Worm (Caenorhabditis elegans) whole organism, young adult: ENCODE data around the gene mboa-1.

Experiments used
- B0261.1 ChIP-seq: sonication (generic microtip); optimal IDR thresholded peaks from 2 replicates; lab custom pipeline; 2016; ENCODE audit warnings: mild to moderate bottlenecking, missing genetic modification characterization, moderate library complexity, missing compliant biosample characterization
- B0336.3 ChIP-seq: fragments of 200-800 bp; sonication (Bioruptor generic); IDR thresholded peaks from 2 replicates; pipeline ENCODE4 v1.3.6; 2022; ENCODE audit warnings: missing genetic modification characterization, missing compliant biosample characterization
- D2030.7 ChIP-seq: fragments of 200-800 bp; sonication (Bioruptor generic); IDR thresholded peaks from 2 replicates; pipeline ENCODE4 v1.3.6; 2022; ENCODE audit warnings: missing genetic modification reagents, missing genetic modification characterization, missing compliant biosample characterization
- F23B12.7 ChIP-seq: sonication (generic microtip); optimal IDR thresholded peaks from 2 replicates; lab custom pipeline; 2017; ENCODE audit warnings: missing genetic modification characterization, mild to moderate bottlenecking, missing compliant biosample characterization, antibody characterized with exemption, moderate library complexity; ENCODE audit not compliant: insufficient read depth
- F57A8.1 ChIP-seq: fragments of 200-800 bp; sonication (Bioruptor generic); optimal IDR thresholded peaks from 2 replicates; lab custom pipeline; 2018; ENCODE audit warnings: mild to moderate bottlenecking, missing genetic modification characterization, moderate library complexity, missing compliant biosample characterization
- Y56A3A.18 ChIP-seq: fragments of 200-800 bp; sonication (Bioruptor generic); IDR thresholded peaks from 2 replicates; pipeline ENCODE4 v1.3.6; 2022; ENCODE audit warnings: missing genetic modification reagents, missing genetic modification characterization, missing compliant biosample characterization
- aptf-3 ChIP-seq: fragments of 200-800 bp; sonication (Bioruptor generic); IDR thresholded peaks from 2 replicates; pipeline ENCODE4 v1.3.6; 2022; ENCODE audit warnings: missing genetic modification characterization, missing compliant biosample characterization
- bed-2 ChIP-seq: fragments of 200-800 bp; sonication (Bioruptor generic); IDR thresholded peaks from 2 replicates; pipeline ENCODE4 v1.3.6; 2022; ENCODE audit warnings: missing genetic modification reagents, missing genetic modification characterization, missing compliant biosample characterization
- ceh-40 ChIP-seq: fragments of 200-800 bp; sonication (Bioruptor generic); IDR thresholded peaks from 2 replicates; pipeline ENCODE4 v1.3.6; 2022; ENCODE audit warnings: missing genetic modification characterization, missing compliant biosample characterization
- die-1 ChIP-seq: sonication (generic microtip); optimal IDR thresholded peaks from 2 replicates; lab custom pipeline; 2016; ENCODE audit warnings: missing genotype, mild to moderate bottlenecking, missing genetic modification characterization, missing compliant biosample characterization
- efl-1 ChIP-seq: fragments of 150-350 bp; optimal IDR thresholded peaks from 2 replicates; lab custom pipeline; 2014; ENCODE audit warnings: missing biosample characterization, missing genetic modification reagents, missing genetic modification characterization
- egrh-3 ChIP-seq: fragments of 200-800 bp; sonication (Bioruptor generic); IDR thresholded peaks from 2 replicates; pipeline ENCODE4 v1.3.6; 2022; ENCODE audit warnings: missing genetic modification reagents, missing genetic modification characterization, missing compliant biosample characterization
- him-1 ChIP-seq: sonication (generic microtip); optimal IDR thresholded peaks from 2 replicates; lab custom pipeline; 2016; ENCODE audit warnings: missing genotype, missing genetic modification reagents, missing genetic modification characterization, missing compliant biosample characterization
- hlh-12 ChIP-seq: sonication (generic microtip); optimal IDR thresholded peaks from 2 replicates; lab custom pipeline; 2016; ENCODE audit warnings: missing genetic modification characterization, missing compliant biosample characterization
- hmg-1.2 ChIP-seq: fragments of 200-800 bp; sonication (Bioruptor generic); IDR thresholded peaks from 2 replicates; pipeline ENCODE4 v1.3.6; 2022; ENCODE audit warnings: missing genetic modification reagents, missing genetic modification characterization, missing compliant biosample characterization
- let-607 ChIP-seq, 2 experiments: fragments of 200-800 bp in 1 of 2; sonication (Bioruptor generic) in 1 of 2; sonication (generic microtip) in 1 of 2; optimal IDR thresholded peaks; 2 replicates each; lab custom pipeline; 2016 to 2018; ENCODE audit warnings: mild to moderate bottlenecking in 2 of 2, missing compliant biosample characterization in 2 of 2, missing genetic modification characterization in 2 of 2, moderate library complexity in 2 of 2, missing genotype in 1 of 2
- lin-26 ChIP-seq: fragments of 200-800 bp; sonication (Bioruptor generic); IDR thresholded peaks from 2 replicates; pipeline ENCODE4 v1.3.6; 2022; ENCODE audit warnings: missing genetic modification reagents, missing genetic modification characterization, missing compliant biosample characterization
- lin-35 ChIP-seq, 3 experiments: fragments of 150-350 bp in 2 of 3; sonication (generic microtip) in 1 of 3; optimal IDR thresholded peaks; 2 replicates each; lab custom pipeline; 2014 to 2018; ENCODE audit warnings: missing biosample characterization in 3 of 3, missing genetic modification characterization in 3 of 3, missing genetic modification reagents in 3 of 3
- madf-10 ChIP-seq: sonication (generic microtip); optimal IDR thresholded peaks from 2 replicates; lab custom pipeline; 2016; ENCODE audit warnings: mild to moderate bottlenecking, missing genetic modification characterization, missing compliant biosample characterization
- madf-6 ChIP-seq: fragments of 200-800 bp; sonication (Bioruptor generic); IDR thresholded peaks from 2 replicates; pipeline ENCODE4 v1.3.6; 2022; ENCODE audit warnings: missing genetic modification reagents, missing genetic modification characterization, missing compliant biosample characterization
- madf-8 ChIP-seq: fragments of 200-800 bp; sonication (Bioruptor generic); conservative IDR thresholded peaks from 2 replicates; pipeline ENCODE4 v1.3.6; 2022; ENCODE audit warnings: missing genetic modification reagents, missing genetic modification characterization, missing compliant biosample characterization
- mcd-1 ChIP-seq: fragments of 200-800 bp; sonication (Bioruptor generic); IDR thresholded peaks from 2 replicates; pipeline ENCODE4 v1.3.6; 2022; ENCODE audit warnings: missing genetic modification reagents, missing genetic modification characterization, missing compliant biosample characterization
- mes-4 ChIP-seq: sonication (generic microtip); optimal IDR thresholded peaks from 2 replicates; lab custom pipeline; 2016; ENCODE audit warnings: missing genotype, missing genetic modification characterization, missing compliant biosample characterization
- nfya-2 ChIP-seq: fragments of 200-800 bp; sonication (Bioruptor generic); IDR thresholded peaks from 2 replicates; pipeline ENCODE4 v1.3.6; 2022; ENCODE audit warnings: missing genetic modification reagents, missing genetic modification characterization, missing compliant biosample characterization
- nfyb-1 ChIP-seq: fragments of 200-800 bp; sonication (Bioruptor generic); IDR thresholded peaks from 2 replicates; pipeline ENCODE4 v1.3.6; 2022; ENCODE audit warnings: missing genetic modification reagents, missing genetic modification characterization, missing compliant biosample characterization
- nhr-120 ChIP-seq: fragments of 200-800 bp; sonication (Bioruptor generic); IDR thresholded peaks from 2 replicates; pipeline ENCODE4 v1.3.6; 2022; ENCODE audit warnings: missing genetic modification characterization, missing compliant biosample characterization
- nhr-90 ChIP-seq: sonication (generic microtip); optimal IDR thresholded peaks from 2 replicates; lab custom pipeline; 2016; ENCODE audit warnings: missing genotype, mild to moderate bottlenecking, missing genetic modification characterization, missing compliant biosample characterization
- pbrm-1 ChIP-seq: fragments of 200-800 bp; sonication (Bioruptor generic); IDR thresholded peaks from 2 replicates; pipeline ENCODE4 v1.3.6; 2022; ENCODE audit warnings: missing genetic modification reagents, missing genetic modification characterization, missing compliant biosample characterization
- rpc-1 ChIP-seq, 2 experiments: fragments of 150-350 bp in 1 of 2; sonication (generic microtip) in 1 of 2; optimal IDR thresholded peaks; 2 replicates each; lab custom pipeline; 2014 to 2018; ENCODE audit warnings: missing biosample characterization in 1 of 2, missing genetic modification characterization in 1 of 2, missing genetic modification reagents in 1 of 2, missing genotype in 1 of 2
- snpc-1.1 ChIP-seq: sonication (generic microtip); optimal IDR thresholded peaks from 2 replicates; lab custom pipeline; 2017; ENCODE audit warnings: missing genetic modification characterization, mild to moderate bottlenecking, missing compliant biosample characterization, antibody characterized with exemption, moderate library complexity, missing genotype, missing genetic modification reagents; ENCODE audit not compliant: insufficient read depth
- snpc-1.3 ChIP-seq: sonication (generic microtip); optimal IDR thresholded peaks from 2 replicates; lab custom pipeline; 2017; ENCODE audit warnings: missing genetic modification characterization, mild to moderate bottlenecking, missing compliant biosample characterization, antibody characterized with exemption, moderate library complexity, missing genotype, missing genetic modification reagents; ENCODE audit not compliant: insufficient read depth
- snpc-4 ChIP-seq, 5 experiments: fragments of 150-350 bp in 1 of 5; sonication (generic microtip) in 4 of 5; optimal IDR thresholded peaks; 2 replicates each; lab custom pipeline; 2014 to 2018; ENCODE audit warnings: missing genetic modification characterization in 5 of 5, missing biosample characterization in 3 of 5, antibody characterized with exemption in 2 of 5, mild to moderate bottlenecking in 2 of 5, missing compliant biosample characterization in 2 of 5, missing genotype in 2 of 5, moderate library complexity in 2 of 5, missing genetic modification reagents in 1 of 5
- tbp1 ChIP-seq: fragments of 200-800 bp; sonication (Bioruptor generic); optimal IDR thresholded peaks from 2 replicates; lab custom pipeline; 2018; ENCODE audit warnings: mild to moderate bottlenecking, missing genetic modification characterization, missing compliant biosample characterization
- unc-62 ChIP-seq: fragments of 150-350 bp; optimal IDR thresholded peaks from 2 replicates; lab custom pipeline; 2014; ENCODE audit warnings: missing biosample characterization, missing genetic modification reagents, missing genetic modification characterization
- zfh-2 ChIP-seq: fragments of 200-800 bp; sonication (Bioruptor generic); conservative IDR thresholded peaks from 2 replicates; pipeline ENCODE4 v1.3.6; 2022; ENCODE audit warnings: missing genetic modification reagents, missing genetic modification characterization, missing compliant biosample characterization
- zim-3 ChIP-seq: sonication (generic microtip); optimal IDR thresholded peaks from 2 replicates; lab custom pipeline; 2017; ENCODE audit warnings: mild to moderate bottlenecking, missing genetic modification characterization, moderate library complexity, missing compliant biosample characterization
- ztf-18 ChIP-seq: sonication (generic microtip); optimal IDR thresholded peaks from 2 replicates; lab custom pipeline; 2016; ENCODE audit warnings: missing genotype, mild to moderate bottlenecking, missing genetic modification characterization, missing compliant biosample characterization
- ztf-25 ChIP-seq: fragments of 200-800 bp; sonication (Bioruptor generic); IDR thresholded peaks from 2 replicates; pipeline ENCODE4 v1.3.6; 2022; ENCODE audit warnings: missing genetic modification reagents, missing genetic modification characterization, missing compliant biosample characterization
- ztf-28 ChIP-seq: fragments of 200-800 bp; sonication (Bioruptor generic); IDR thresholded peaks from 2 replicates; pipeline ENCODE4 v1.3.6; 2022; ENCODE audit warnings: missing genetic modification reagents, missing genetic modification characterization, missing compliant biosample characterization

mboa-1 gene

DNA sequence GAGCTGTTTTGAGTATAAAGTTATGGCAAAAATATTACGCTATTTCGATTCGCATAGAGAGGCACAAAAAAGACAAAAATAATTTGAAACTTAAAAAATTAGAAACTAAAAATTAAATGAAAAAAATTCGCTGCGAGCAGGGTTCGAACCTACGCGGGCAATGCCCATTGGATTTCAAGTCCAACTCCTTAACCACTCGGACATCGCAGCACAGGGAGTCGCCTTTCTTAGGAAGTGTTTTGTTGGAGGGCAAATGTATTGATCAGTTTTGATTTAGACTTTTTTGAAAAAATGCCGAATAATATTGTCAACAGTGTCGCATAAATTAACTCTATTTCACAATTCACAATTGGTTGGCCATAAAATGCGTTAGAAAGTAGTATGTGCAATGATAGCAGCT is 11.9 kb downstream of the mboa-1 start:
- TF ChIP-seq B0336.3 (GFP tag; lab: Robert Waterston, UW) (no peak), Y56A3A.18 (GFP tag; lab: Robert Waterston, UW) (no peak), pbrm-1 (peak; percentile 67; the same call in 1 of the 2 replicates), tbp1 (peak; percentile 88), F23B12.7 (tag; lab: Kevin White, UChicago) (peak; percentile 18), mcd-1 (0 out of 2 replicates have a peak, but pooled peaks have one; percentile 9), unc-62 (GFP tag; lab: Kevin White, UChicago) (no peak), hmg-1.2 (GFP tag; lab: Robert Waterston, UW) (peak; percentile 42; the same call in 1 of the 2 replicates), D2030.7 (GFP tag; lab: Robert Waterston, UW) (peak; percentile 47; the same call in 1 of the 2 replicates), madf-6 (GFP tag; lab: Robert Waterston, UW) (no peak), die-1 (tag; lab: Kevin White, UChicago) (peak; percentile 51), rpc-1 (optimal IDR thresholded peaks at IDR 0.05; lab: Kevin White, UChicago) (peak; percentile 58), rpc-1 (tag; optimal IDR thresholded peaks at IDR 0.05; lab: Kevin White, UChicago) (peak; percentile 79), ztf-25 (GFP tag; lab: Robert Waterston, UW) (0 out of 2 replicates have a peak, but pooled peaks have one; percentile 17), nhr-90 (peak; percentile 16), B0261.1 (tag; lab: Kevin White, UChicago) (peak; percentile 69), snpc-4 (GFP tag; optimal IDR thresholded peaks at IDR 0.05; lab: Kevin White, UChicago) (no peak), snpc-4 (tag; optimal IDR thresholded peaks at IDR 0.05; lab: Kevin White, UChicago) (peak in 1 of 4 experiments; percentile 60), lin-26 (GFP tag; lab: Robert Waterston, UW) (peak; percentile 73), snpc-1.1 (peak; percentile 23), snpc-1.3 (tag; lab: Kevin White, UChicago) (peak; percentile 0), mes-4 (peak; percentile 29), F57A8.1 (GFP tag; lab: Kevin White, UChicago) (no peak)

DNA sequence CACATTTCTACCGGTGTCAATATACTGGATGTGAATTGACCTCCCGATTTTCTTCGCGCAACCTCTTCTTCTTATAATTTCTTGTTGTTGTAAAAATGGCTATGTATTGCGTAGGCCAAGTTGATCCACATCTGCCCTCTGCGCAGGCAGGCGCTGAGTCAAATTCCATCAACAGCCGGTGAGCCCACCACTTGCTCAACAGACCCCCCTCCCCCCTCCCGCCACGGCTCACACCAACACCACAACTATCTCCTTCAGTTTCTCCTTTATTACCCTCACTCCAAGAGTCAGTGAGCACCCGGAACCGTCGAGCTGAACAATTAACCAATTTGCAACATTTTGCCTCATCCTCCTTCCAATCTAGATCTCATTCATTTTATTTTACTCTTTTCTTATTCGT is 13.7 kb downstream of the mboa-1 start:
- TF ChIP-seq hmg-1.2 (GFP tag; lab: Robert Waterston, UW) (no peak), zfh-2 (GFP tag; lab: Robert Waterston, UW) (peak; percentile 70), aptf-3 (GFP tag; lab: Robert Waterston, UW) (no peak), madf-10 (tag; lab: Kevin White, UChicago) (no peak), bed-2 (no peak), Y56A3A.18 (GFP tag; lab: Robert Waterston, UW) (no peak), let-607 (tag; optimal IDR thresholded peaks at IDR 0.05; lab: Kevin White, UChicago) (no peak), madf-8 (GFP tag; lab: Robert Waterston, UW) (no peak), tbp1 (no peak), nhr-120 (GFP tag; lab: Robert Waterston, UW) (0 out of 2 replicates have a peak, but pooled peaks have one; percentile 12)

DNA sequence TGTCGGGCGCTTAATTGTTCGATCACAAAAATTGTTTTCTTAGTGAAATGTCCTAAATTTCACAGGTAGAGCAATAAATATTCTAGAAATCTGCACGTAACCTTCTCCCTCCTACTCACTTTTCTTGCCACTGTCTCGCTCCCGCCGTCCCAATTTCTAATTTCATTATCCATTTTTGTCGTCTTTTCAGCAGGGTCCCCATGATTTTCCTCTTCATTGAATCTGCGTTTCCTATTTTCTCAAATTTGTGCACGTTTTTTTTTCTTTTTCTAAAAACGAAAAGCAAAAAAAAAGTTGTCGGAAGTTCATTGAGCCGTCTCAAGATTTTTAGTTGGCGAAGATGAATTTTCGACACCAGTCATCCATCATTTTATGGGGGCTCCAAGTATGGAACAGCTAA is 15.8 kb downstream of the mboa-1 start:
- TF ChIP-seq ztf-18 (tag; lab: Kevin White, UChicago) = no peak
- no peak for TF ChIP-seq efl-1
- TF ChIP-seq ceh-40 (GFP tag; lab: Robert Waterston, UW) = no peak
- no peak for TF ChIP-seq him-1 (tag; lab: Kevin White, UChicago)
- TF ChIP-seq snpc-1.3 (tag; lab: Kevin White, UChicago) = no peak
- TF ChIP-seq nfyb-1 (GFP tag; lab: Robert Waterston, UW) = no peak
- TF ChIP-seq hlh-12 = no peak
- no peak for TF ChIP-seq B0336.3 (GFP tag; lab: Robert Waterston, UW)
- TF ChIP-seq lin-35 (GFP tag; optimal IDR thresholded peaks at IDR 0.05; lab: Kevin White, UChicago) = no peak
- TF ChIP-seq F23B12.7 (tag; lab: Kevin White, UChicago) = no peak
- TF ChIP-seq D2030.7 (GFP tag; lab: Robert Waterston, UW) = no peak
- no peak for TF ChIP-seq zim-3 (tag; lab: Kevin White, UChicago)
- no peak for TF ChIP-seq nfya-2 (GFP tag; lab: Robert Waterston, UW)
- TF ChIP-seq ztf-28 (GFP tag; lab: Robert Waterston, UW) = no peak
- TF ChIP-seq ztf-25 (GFP tag; lab: Robert Waterston, UW) = no peak
- TF ChIP-seq egrh-3 = no peak
